Worm (Caenorhabditis elegans): Measurements from ENCODE around the gene Y97E10AR.6.

DNA sequence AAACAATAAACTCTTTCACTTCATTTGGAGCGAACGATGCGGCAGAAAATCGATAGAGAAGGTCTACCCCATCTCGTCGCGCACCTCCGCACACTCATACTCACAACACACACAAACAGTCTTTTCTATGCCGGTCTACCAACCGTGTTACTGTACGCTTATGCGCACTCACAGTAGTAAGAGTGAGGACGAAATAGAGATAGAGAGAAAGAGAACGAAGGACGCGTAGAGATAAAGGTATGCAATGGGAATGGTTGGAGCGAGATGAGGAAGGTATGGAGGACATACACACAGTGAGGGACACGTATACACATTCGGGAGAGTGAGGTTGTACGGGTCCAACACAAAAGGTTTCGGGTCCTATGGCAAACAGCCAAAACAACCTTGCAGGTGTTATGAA is 35.0 kb downstream of the Y97E10AR.6 start:
- TF ChIP-seq pha-4 (tag; optimal IDR thresholded peaks at IDR 0.05) (no peak), F52B5.7 (tag; optimal IDR thresholded peaks at IDR 0.05) (no peak), unc-130 (GFP tag; optimal IDR thresholded peaks at IDR 0.05) (no peak), B0019.2 (GFP tag; conservative IDR thresholded peaks at IDR 0.05) (no peak), rec-8 (tag; optimal IDR thresholded peaks at IDR 0.05) (no peak), F22D6.2 (tag; optimal IDR thresholded peaks at IDR 0.05) (no peak), snpc-4 (GFP tag; optimal IDR thresholded peaks at IDR 0.05) (no peak), snpc-4 (tag; optimal IDR thresholded peaks at IDR 0.05) (peak in 2 of 4 experiments; percentile 14 to 22), F57C9.4 (tag; optimal IDR thresholded peaks at IDR 0.05) (no peak), F49E8.2 (tag; optimal IDR thresholded peaks at IDR 0.05; ENCODE audit: insufficient read depth) (no peak)

Measured in whole organism, young adult.